Worm (Caenorhabditis elegans) whole organism, L2 larva: ENCODE measurements around the gene B0546.5.
A peak's percentile ranks its signal among the peaks of the same experiment; 100 is the strongest.

Experiments used
- ama-1 ChIP-seq: fragments of 150-350 bp; optimal IDR thresholded peaks from 2 replicates; lab custom pipeline; 2018; ENCODE audit warnings: inconsistent platforms
- lin-13 ChIP-seq: fragments of 150-350 bp; optimal IDR thresholded peaks from 2 replicates; lab custom pipeline; 2014; ENCODE audit warnings: missing biosample characterization, missing genetic modification reagents, missing genetic modification characterization
- lsy-2 ChIP-seq, 2 experiments: fragments of 150-350 bp in 1 of 2; sonication (generic microtip) in 1 of 2; optimal IDR thresholded peaks; 2 replicates each; lab custom pipeline; 2014 to 2017; ENCODE audit warnings: missing biosample characterization in 2 of 2, missing genetic modification characterization in 2 of 2
- mbf-1 ChIP-seq: sonication (generic microtip); optimal IDR thresholded peaks from 2 replicates; lab custom pipeline; 2017; ENCODE audit warnings: missing biosample characterization, missing genetic modification characterization
- mdl-1 ChIP-seq, 2 experiments: fragments of 150-350 bp in 1 of 2; sonication (generic microtip) in 1 of 2; optimal IDR thresholded peaks; 2 replicates each; lab custom pipeline; 2017; ENCODE audit warnings: missing biosample characterization in 2 of 2, missing genetic modification characterization in 2 of 2
- nhr-23 ChIP-seq: fragments of 150-350 bp; optimal IDR thresholded peaks from 2 replicates; lab custom pipeline; 2014; ENCODE audit warnings: missing biosample characterization, missing genetic modification reagents, missing genetic modification characterization
- snpc-4 ChIP-seq: fragments of 150-350 bp; optimal IDR thresholded peaks from 2 replicates; lab custom pipeline; 2014; ENCODE audit warnings: missing biosample characterization, missing genetic modification characterization

DNA sequence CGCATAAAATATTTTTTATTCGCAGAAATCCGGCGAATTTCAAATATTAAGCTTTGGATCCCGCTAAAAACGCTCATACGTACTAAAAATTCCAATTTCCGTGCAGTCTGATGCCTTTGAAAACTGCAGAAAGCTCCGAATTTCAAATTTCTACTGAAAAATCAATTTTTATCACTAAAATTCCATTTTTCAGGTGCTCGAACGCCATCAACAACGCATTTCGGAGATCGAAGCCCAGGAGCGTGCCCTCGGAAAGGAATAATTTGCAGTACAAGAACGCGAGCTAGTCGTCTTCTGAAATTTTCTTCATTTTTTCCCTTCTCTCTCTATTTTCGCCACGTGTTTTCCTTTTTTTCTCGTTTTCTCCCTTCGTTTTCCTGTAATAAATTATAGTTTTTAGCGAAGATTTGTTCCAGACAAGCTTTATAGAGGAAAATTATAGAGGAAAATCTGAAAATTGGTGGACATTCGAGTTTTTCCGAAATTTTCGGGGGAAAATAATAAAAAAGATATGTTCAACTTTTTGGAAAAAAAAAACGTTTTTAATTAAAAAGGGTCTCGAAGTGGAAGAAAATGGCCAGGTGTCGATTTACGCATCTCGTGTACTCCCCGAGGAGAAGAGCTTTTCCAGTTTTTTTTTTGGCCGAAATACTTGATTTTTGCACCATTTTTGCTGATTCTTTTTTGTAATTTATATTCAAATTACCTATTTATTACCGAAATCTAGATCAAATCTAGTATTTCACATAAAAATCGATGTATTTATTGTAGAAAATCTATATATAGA is 3.2 kb downstream of the B0546.5 start:
- TF ChIP-seq ama-1 (lab: Kevin White, UChicago) = peak; percentile 53
- no peak for TF ChIP-seq lin-13 (GFP tag; lab: Kevin White, UChicago)
- TF ChIP-seq mbf-1 (tag; lab: Kevin White, UChicago) = no peak
- no peak for TF ChIP-seq snpc-4 (tag; lab: Kevin White, UChicago)
- TF ChIP-seq nhr-23 (tag; lab: Kevin White, UChicago) = no peak
- TF ChIP-seq mdl-1 (tag; optimal IDR thresholded peaks at IDR 0.05; lab: Kevin White, UChicago) = no peak
- peak in 1 of 2 experiments; percentile 6 for TF ChIP-seq lsy-2 (tag; optimal IDR thresholded peaks at IDR 0.05; lab: Kevin White, UChicago)
